Worm (Caenorhabditis elegans) whole organism, L4/young adult: Measurements from ENCODE around the gene lec-5.
A peak's percentile ranks its signal among the peaks of the same experiment; 100 is the strongest.

ENCODE experiments used
- W03F9.2 ChIP-seq: fragments of 150-350 bp; optimal IDR thresholded peaks from 2 replicates; lab custom pipeline; 2014; ENCODE audit warnings: missing biosample characterization, missing genetic modification characterization
- dao-5 ChIP-seq: sonication (generic microtip); optimal IDR thresholded peaks from 2 replicates; lab custom pipeline; 2016; ENCODE audit warnings: missing genotype, missing genetic modification characterization, moderate library complexity, missing compliant biosample characterization
- him-1 ChIP-seq: sonication (generic microtip); optimal IDR thresholded peaks from 2 replicates; lab custom pipeline; 2016; ENCODE audit warnings: missing genotype, missing genetic modification reagents, missing genetic modification characterization, missing compliant biosample characterization

ce11 chrII:5819655-5820054 lies 21.2 kb downstream of the lec-5 start:
- TF ChIP-seq him-1 (tag; lab: Kevin White, UChicago) (no peak), W03F9.2 (tag; lab: Kevin White, UChicago) (peak; percentile 61), dao-5 (tag; lab: Kevin White, UChicago) (no peak)
